Worm (Caenorhabditis elegans): ENCODE measurements around the gene cyp-33D3.

- TF ChIP-seq elt-2 (tag; optimal IDR thresholded peaks at IDR 0.05), result no peak
- TF ChIP-seq tbx-2 (tag; optimal IDR thresholded peaks at IDR 0.05), result no peak
- TF ChIP-seq hlh-13 (GFP tag; optimal IDR thresholded peaks at IDR 0.05), result no peak
- no peak for TF ChIP-seq K02D7.2 (tag; optimal IDR thresholded peaks at IDR 0.05)
- no peak for TF ChIP-seq syd-9 (tag; optimal IDR thresholded peaks at IDR 0.05)
- no peak for TF ChIP-seq ceh-31 (tag; optimal IDR thresholded peaks at IDR 0.05)
- TF ChIP-seq pha-4 (tag; optimal IDR thresholded peaks at IDR 0.05), result no peak
- no peak for TF ChIP-seq hlh-6 (tag; optimal IDR thresholded peaks at IDR 0.05)
- no peak for TF ChIP-seq ahr-1 (tag; optimal IDR thresholded peaks at IDR 0.05)
- TF ChIP-seq mec-3 (tag; optimal IDR thresholded peaks at IDR 0.05; ENCODE audit: borderline replicate concordance), result no peak
- TF ChIP-seq ttx-3 (tag; optimal IDR thresholded peaks at IDR 0.05), result no peak
Measured at ce11 chrV:18848578-18848977, 11.6 kb upstream of the cyp-33D3 start.
